Fruit fly (Drosophila melanogaster) whole organism, embryonic: ENCODE data around the gene CG7227.

Source experiments
- Ada2b ChIP-seq: fragments of 200-800 bp; sonication (Bioruptor generic); IDR thresholded peaks from 2 replicates; pipeline ENCODE4 v1.3.6; 2022; ENCODE audit warnings: missing biosample characterization, missing genetic modification characterization
- Atf3 ChIP-seq: fragments of 200-800 bp; sonication (Bioruptor generic); optimal IDR thresholded peaks from 3 replicates; lab custom pipeline; 2016; ENCODE audit warnings: missing biosample characterization, missing genetic modification characterization
- Awh ChIP-seq: fragments of 200-800 bp; sonication (Bioruptor generic); IDR thresholded peaks from 2 replicates; pipeline ENCODE4, ENCODE4 v1.3.6; 2022; ENCODE audit warnings: missing biosample characterization, missing genetic modification characterization
- B-H2 ChIP-seq: fragments of 200-800 bp; sonication (Bioruptor generic); optimal IDR thresholded peaks from 2 replicates; lab custom pipeline; 2018; ENCODE audit warnings: missing biosample characterization, mild to moderate bottlenecking, missing genetic modification characterization
- Bteb2 ChIP-seq: fragments of 200-800 bp; sonication (Bioruptor generic); optimal IDR thresholded peaks from 2 replicates; lab custom pipeline; 2016; ENCODE audit warnings: missing biosample characterization, missing genetic modification characterization
- CG10267 ChIP-seq: fragments of 200-800 bp; sonication (Bioruptor generic); optimal IDR thresholded peaks from 2 replicates; lab custom pipeline; 2018; ENCODE audit warnings: missing biosample characterization, mild to moderate bottlenecking, missing genetic modification characterization, moderate library complexity
- CG10654 ChIP-seq: fragments of 200-800 bp; sonication (Bioruptor generic); optimal IDR thresholded peaks from 2 replicates; lab custom pipeline; 2016; ENCODE audit warnings: missing biosample characterization, missing genetic modification characterization
- CG11247 ChIP-seq: fragments of 200-800 bp; sonication (Bioruptor generic); IDR thresholded peaks from 2 replicates; pipeline ENCODE4 v1.3.6; 2022; ENCODE audit warnings: missing biosample characterization, missing genetic modification characterization
- CG12744 ChIP-seq: fragments of 200-800 bp; sonication (Bioruptor generic); optimal IDR thresholded peaks from 2 replicates; lab custom pipeline; 2016; ENCODE audit warnings: missing biosample characterization, missing genetic modification characterization
- CG14014 ChIP-seq: fragments of 200-800 bp; sonication (Bioruptor generic); IDR thresholded peaks from 2 replicates; pipeline ENCODE4 v1.3.6; 2022; ENCODE audit warnings: missing biosample characterization, missing genetic modification characterization
- CG15269 ChIP-seq: fragments of 200-800 bp; sonication (Bioruptor generic); optimal IDR thresholded peaks from 2 replicates; lab custom pipeline; 2018; ENCODE audit warnings: missing biosample characterization, mild to moderate bottlenecking, missing genetic modification characterization, moderate library complexity
- CG1602 ChIP-seq: fragments of 200-800 bp; sonication (Bioruptor generic); optimal IDR thresholded peaks from 3 replicates; lab custom pipeline; 2016; ENCODE audit warnings: missing biosample characterization, missing genetic modification characterization
- CG17829 ChIP-seq: fragments of 200-800 bp; optimal IDR thresholded peaks from 2 replicates; lab custom pipeline; 2019; ENCODE audit warnings: missing biosample characterization, mild to moderate bottlenecking, missing genetic modification characterization, moderate library complexity
- CG2120 ChIP-seq: fragments of 200-800 bp; sonication (Bioruptor generic); optimal IDR thresholded peaks from 3 replicates; lab custom pipeline; 2016; ENCODE audit warnings: missing biosample characterization, missing genetic modification characterization
- CG2678 ChIP-seq: fragments of 200-800 bp; sonication (Bioruptor generic); optimal IDR thresholded peaks from 3 replicates; lab custom pipeline; 2019; ENCODE audit warnings: missing biosample characterization, mild to moderate bottlenecking, missing genetic modification characterization, moderate library complexity
- CG30403 ChIP-seq: fragments of 200-800 bp; sonication (Bioruptor generic); optimal IDR thresholded peaks from 3 replicates; lab custom pipeline; 2016; ENCODE audit warnings: missing biosample characterization, missing genetic modification characterization
- CG3065 ChIP-seq: fragments of 200-800 bp; sonication (Bioruptor generic); optimal IDR thresholded peaks from 2 replicates; lab custom pipeline; 2016; ENCODE audit warnings: missing biosample characterization, missing genetic modification characterization
- CG31365 ChIP-seq: fragments of 200-800 bp; sonication (Bioruptor generic); optimal IDR thresholded peaks from 2 replicates; lab custom pipeline; 2018; ENCODE audit warnings: missing biosample characterization, mild to moderate bottlenecking, missing genetic modification characterization
- CG3838 ChIP-seq: fragments of 200-800 bp; sonication (Bioruptor generic); optimal IDR thresholded peaks from 3 replicates; lab custom pipeline; 2016; ENCODE audit warnings: missing biosample characterization, missing genetic modification characterization
- CG6854 ChIP-seq: fragments of 200-800 bp; sonication (Bioruptor generic); optimal IDR thresholded peaks from 3 replicates; lab custom pipeline; 2017; ENCODE audit warnings: missing biosample characterization, mild to moderate bottlenecking, missing genetic modification characterization
- CG7839 ChIP-seq: fragments of 200-800 bp; sonication (Bioruptor generic); optimal IDR thresholded peaks from 3 replicates; lab custom pipeline; 2018; ENCODE audit warnings: missing biosample characterization, mild to moderate bottlenecking, missing genetic modification characterization, moderate library complexity
- CG7928 ChIP-seq: fragments of 200-800 bp; sonication (Bioruptor generic); optimal IDR thresholded peaks from 2 replicates; lab custom pipeline; 2017; ENCODE audit warnings: missing biosample characterization, mild to moderate bottlenecking, missing genetic modification characterization
- CG8388 ChIP-seq: fragments of 200-800 bp; sonication (Bioruptor generic); optimal IDR thresholded peaks from 2 replicates; lab custom pipeline; 2019; ENCODE audit warnings: missing biosample characterization, mild to moderate bottlenecking, missing genetic modification characterization, moderate library complexity
- CG8924 ChIP-seq: fragments of 200-800 bp; optimal IDR thresholded peaks from 3 replicates; lab custom pipeline; 2019; ENCODE audit warnings: missing biosample characterization, mild to moderate bottlenecking, missing genetic modification characterization, moderate library complexity
- CoRest ChIP-seq: fragments of 200-800 bp; sonication (Bioruptor generic); optimal IDR thresholded peaks from 3 replicates; lab custom pipeline; 2018; ENCODE audit warnings: missing biosample characterization, mild to moderate bottlenecking, missing genetic modification characterization, moderate library complexity
- Dip3 ChIP-seq: fragments of 200-800 bp; sonication (Bioruptor generic); optimal IDR thresholded peaks from 3 replicates; lab custom pipeline; 2016; ENCODE audit warnings: missing biosample characterization, missing genetic modification characterization
- Dll ChIP-seq: fragments of 200-800 bp; sonication (Bioruptor generic); IDR thresholded peaks from 4 replicates; pipeline ENCODE4 v1.3.6; 2022; ENCODE audit warnings: missing biosample characterization, missing genetic modification characterization; ENCODE audit not compliant: partially characterized antibody
- HHEX ChIP-seq: fragments of 200-800 bp; sonication (Bioruptor generic); optimal IDR thresholded peaks from 3 replicates; lab custom pipeline; 2017; ENCODE audit warnings: missing biosample characterization, mild to moderate bottlenecking, missing genetic modification characterization, missing genetic modification reagents
- HLHmδ ChIP-seq: fragments of 200-800 bp; sonication (Bioruptor generic); optimal IDR thresholded peaks from 2 replicates; lab custom pipeline; 2018; ENCODE audit warnings: missing biosample characterization, mild to moderate bottlenecking, missing genetic modification characterization, moderate library complexity
- Poxn ChIP-seq: fragments of 200-800 bp; sonication (Bioruptor generic); IDR thresholded peaks from 2 replicates; pipeline ENCODE4 v1.3.6; 2022; ENCODE audit warnings: missing biosample characterization, missing genetic modification characterization
- Ravus ChIP-seq: fragments of 200-800 bp; sonication (Bioruptor generic); IDR thresholded peaks from 2 replicates; pipeline ENCODE4 v1.3.6; 2022; ENCODE audit warnings: missing biosample characterization, missing genetic modification characterization
- Rx ChIP-seq: fragments of 200-800 bp; sonication (Bioruptor generic); IDR thresholded peaks from 2 replicates; pipeline ENCODE4 v1.3.6; 2022; ENCODE audit warnings: missing biosample characterization, missing genetic modification characterization
- Sry-δ ChIP-seq: fragments of 200-800 bp; sonication (Bioruptor generic); optimal IDR thresholded peaks from 2 replicates; lab custom pipeline; 2016; ENCODE audit warnings: missing biosample characterization, missing genetic modification characterization
- Ssrp ChIP-seq: fragments of 200-800 bp; sonication (Bioruptor generic); optimal IDR thresholded peaks from 2 replicates; lab custom pipeline; 2018; ENCODE audit warnings: missing biosample characterization, mild to moderate bottlenecking, missing genetic modification characterization, moderate library complexity
- Tbp ChIP-seq: fragments of >200 bp; optimal IDR thresholded peaks from 2 replicates; lab custom pipeline; 2018; ENCODE audit warnings: missing biosample characterization, missing genetic modification characterization
- Usf ChIP-seq: fragments of 200-800 bp; sonication (Bioruptor generic); optimal IDR thresholded peaks from 2 replicates; lab custom pipeline; 2017; ENCODE audit warnings: missing genotype, missing biosample characterization, missing genetic modification characterization
- chinmo ChIP-seq: fragments of 200-800 bp; sonication (Bioruptor generic); IDR thresholded peaks from 4 replicates; pipeline ENCODE4 v1.3.6; 2022; ENCODE audit warnings: missing biosample characterization, missing genetic modification characterization; ENCODE audit not compliant: partially characterized antibody
- croc ChIP-seq: fragments of 200-800 bp; sonication (Bioruptor generic); conservative IDR thresholded peaks from 3 replicates; pipeline ENCODE4 v1.3.6; 2022; ENCODE audit warnings: missing biosample characterization, missing genetic modification characterization
- crol ChIP-seq: fragments of 200-800 bp; sonication (Bioruptor generic); IDR thresholded peaks from 2 replicates; pipeline ENCODE4 v1.3.6; 2022; ENCODE audit warnings: missing biosample characterization, missing genetic modification characterization
- fru ChIP-seq: fragments of >200 bp; optimal IDR thresholded peaks from 2 replicates; lab custom pipeline; 2017
- gcm ChIP-seq: fragments of 200-800 bp; sonication (Bioruptor generic); optimal IDR thresholded peaks from 2 replicates; lab custom pipeline; 2019; ENCODE audit warnings: missing biosample characterization, mild to moderate bottlenecking, missing genetic modification characterization, moderate library complexity
- h ChIP-seq: fragments of >200 bp; optimal IDR thresholded peaks from 2 replicates; lab custom pipeline; 2017
- kah ChIP-seq: fragments of 200-800 bp; sonication (Bioruptor generic); optimal IDR thresholded peaks from 2 replicates; lab custom pipeline; 2018; ENCODE audit warnings: missing biosample characterization, mild to moderate bottlenecking, missing genetic modification characterization
- kay ChIP-seq: fragments of 200-800 bp; sonication (Bioruptor generic); optimal IDR thresholded peaks from 2 replicates; lab custom pipeline; 2016; ENCODE audit warnings: missing biosample characterization, missing genetic modification characterization
- maf-S ChIP-seq: fragments of 200-800 bp; sonication (Bioruptor generic); optimal IDR thresholded peaks from 2 replicates; lab custom pipeline; 2016; ENCODE audit warnings: missing biosample characterization, missing genetic modification characterization
- p53 ChIP-seq: fragments of 200-800 bp; sonication (Bioruptor generic); optimal IDR thresholded peaks from 2 replicates; lab custom pipeline; 2016; ENCODE audit warnings: missing biosample characterization, missing genetic modification characterization
- phol ChIP-seq: fragments of 200-800 bp; sonication (Bioruptor generic); optimal IDR thresholded peaks from 3 replicates; lab custom pipeline; 2018; ENCODE audit warnings: missing biosample characterization, mild to moderate bottlenecking, missing genetic modification characterization, moderate library complexity
- sens ChIP-seq: fragments of 200-800 bp; sonication (Bioruptor generic); peaks from one replicate; lab custom pipeline; 2016; ENCODE audit warnings: missing biosample characterization, missing genetic modification characterization
- tup ChIP-seq: fragments of 200-800 bp; sonication (Bioruptor generic); optimal IDR thresholded peaks from 2 replicates; lab custom pipeline; 2016; ENCODE audit warnings: missing biosample characterization, mild to moderate bottlenecking, missing genetic modification characterization, moderate library complexity
- vvl ChIP-seq: fragments of 200-800 bp; sonication (Bioruptor generic); IDR thresholded peaks from 2 replicates; pipeline ENCODE4 v1.3.6; 2022; ENCODE audit warnings: missing biosample characterization, missing genetic modification characterization
- wdn ChIP-seq: fragments of 200-800 bp; sonication (Bioruptor generic); IDR thresholded peaks from 2 replicates; pipeline ENCODE4 v1.3.6; 2022; ENCODE audit warnings: missing biosample characterization, missing genetic modification characterization

Gene CG7227

dm6 chr2L:8010602-8011455 lies 12.9 kb upstream of the CG7227 start, which contains the start of the genes Glyat and Tg:
Gene Glyat, minus strand, starts transcription at chr2L:8010652.
Gene Tg, plus strand, starts transcription at chr2L:8011405.
- no peak for TF ChIP-seq tup (GFP tag; lab: Kevin White, UChicago)
- peak; percentile 67; the same call in 3 of the 4 replicates for TF ChIP-seq Dll (GFP tag; lab: Robert Waterston, UW)
- TF ChIP-seq p53 (GFP tag; lab: Kevin White, UChicago): no peak
- peak; percentile 36 for TF ChIP-seq CG8924 (tag; lab: Kevin White, UChicago)
- TF ChIP-seq kah (GFP tag; lab: Kevin White, UChicago): no peak
- no peak for TF ChIP-seq CG1602 (GFP tag; lab: Kevin White, UChicago)
- TF ChIP-seq CG8388: no peak
- TF ChIP-seq CG31365 (tag; lab: Kevin White, UChicago): no peak
- TF ChIP-seq h (lab: Kevin White, UChicago): no peak
- TF ChIP-seq CG15269 (tag; lab: Kevin White, UChicago): peak; percentile 25
- TF ChIP-seq chinmo (GFP tag; lab: Robert Waterston, UW): 0 out of 4 replicates have a peak, but pooled peaks have one; percentile 24
- TF ChIP-seq wdn (GFP tag; lab: Robert Waterston, UW): 0 out of 2 replicates have a peak, but pooled peaks have one; percentile 18
- TF ChIP-seq maf-S: no peak
- TF ChIP-seq CG30403 (GFP tag; lab: Kevin White, UChicago): peak; percentile 20
- peak; percentile 40 for TF ChIP-seq CG7839
- TF ChIP-seq CG12744 (GFP tag; lab: Kevin White, UChicago): no peak
- peak; percentile 76 for TF ChIP-seq sens (GFP tag; lab: Kevin White, UChicago)
- TF ChIP-seq HLHmδ: no peak
- TF ChIP-seq vvl (GFP tag; lab: Robert Waterston, UW): peak; percentile 67
- no peak for TF ChIP-seq Ada2b
- TF ChIP-seq crol: no peak
- peak; percentile 15 for TF ChIP-seq phol (tag; lab: Kevin White, UChicago)
- TF ChIP-seq CG14014: peak; percentile 57
- no peak for TF ChIP-seq Tbp (GFP tag; lab: Kevin White, UChicago)
- no peak for TF ChIP-seq Ssrp (tag; lab: Kevin White, UChicago)
- no peak for TF ChIP-seq CG7928 (GFP tag; lab: Kevin White, UChicago)
- peak; percentile 19 for TF ChIP-seq CG17829
- TF ChIP-seq kay (GFP tag; lab: Kevin White, UChicago): no peak
- no peak for TF ChIP-seq fru (lab: Kevin White, UChicago)
- no peak for TF ChIP-seq CG6854 (GFP tag; lab: Kevin White, UChicago)
- TF ChIP-seq CG2120 (GFP tag; lab: Kevin White, UChicago): peak; percentile 45
- no peak for TF ChIP-seq Awh (GFP tag; lab: Robert Waterston, UW)
- peak; percentile 40; the same call in 1 of the 2 replicates for TF ChIP-seq CG11247 (GFP tag; lab: Robert Waterston, UW)
- TF ChIP-seq Dip3 (GFP tag; lab: Kevin White, UChicago): no peak
- peak; percentile 25 for TF ChIP-seq Sry-δ (GFP tag; lab: Kevin White, UChicago)
- peak; percentile 39 for TF ChIP-seq CoRest (tag; lab: Kevin White, UChicago)
- no peak for TF ChIP-seq CG3838 (GFP tag; lab: Kevin White, UChicago)
- TF ChIP-seq Poxn: no peak
- no peak for TF ChIP-seq Ravus
- TF ChIP-seq B-H2: peak; percentile 12
- peak; percentile 48 for TF ChIP-seq CG2678 (tag; lab: Kevin White, UChicago)
- no peak for TF ChIP-seq Atf3
- no peak for TF ChIP-seq croc
- no peak for TF ChIP-seq CG10654 (GFP tag; lab: Kevin White, UChicago)
- TF ChIP-seq Rx: no peak
- peak; percentile 8 for TF ChIP-seq CG10267
- TF ChIP-seq CG3065 (GFP tag; lab: Kevin White, UChicago): no peak
- TF ChIP-seq Usf: no peak
- no peak for TF ChIP-seq gcm
- peak; percentile 1 for TF ChIP-seq HHEX (GFP tag; lab: Kevin White, UChicago)
- TF ChIP-seq Bteb2 (GFP tag; lab: Kevin White, UChicago): no peak
